Worm (Caenorhabditis elegans) whole organism, L4 larva: ENCODE measurements around the gene C47E12.9.

Source experiments
- F37D6.2 ChIP-seq: sonication (generic microtip); optimal IDR thresholded peaks from 2 replicates; lab custom pipeline; 2016; ENCODE audit warnings: mild to moderate bottlenecking, missing genetic modification characterization, missing compliant biosample characterization
- F44E2.7 ChIP-seq: fragments of 200-800 bp; sonication (Bioruptor generic); IDR thresholded peaks from 2 replicates; pipeline ENCODE4 v2.1.2; 2022; ENCODE audit warnings: missing genetic modification characterization, missing compliant biosample characterization
- R02D3.7 ChIP-seq: fragments of 150-350 bp; sonication (generic microtip); optimal IDR thresholded peaks from 3 replicates; lab custom pipeline; 2014; ENCODE audit warnings: missing biosample characterization, missing genetic modification characterization
- T20F7.1 ChIP-seq: fragments of 200-800 bp; sonication (Bioruptor generic); optimal IDR thresholded peaks from 2 replicates; lab custom pipeline; 2018; ENCODE audit warnings: mild to moderate bottlenecking, missing genetic modification characterization, missing compliant biosample characterization
- T26A8.4 ChIP-seq: fragments of 200-800 bp; sonication (Bioruptor generic); IDR thresholded peaks from 2 replicates; pipeline ENCODE4 v1.3.6; 2022; ENCODE audit warnings: missing genetic modification characterization, missing compliant biosample characterization
- ZK337.2 ChIP-seq: fragments of 200-800 bp; sonication (Bioruptor generic); IDR thresholded peaks from 2 replicates; pipeline ENCODE4 v1.3.6; 2022; ENCODE audit warnings: missing genetic modification reagents, missing genetic modification characterization, missing compliant biosample characterization
- ZK546.5 ChIP-seq, 2 experiments: sonication (generic microtip); optimal IDR thresholded peaks; 2 replicates each; lab custom pipeline; 2017; ENCODE audit warnings: missing biosample characterization in 2 of 2, missing genetic modification characterization in 2 of 2
- aha-1 ChIP-seq: fragments of 150-350 bp; peaks from one replicate; lab custom pipeline; 2014; ENCODE audit warnings: missing biosample characterization, missing genetic modification characterization
- ama-1 ChIP-seq: fragments of 150-350 bp; optimal IDR thresholded peaks from 2 replicates; lab custom pipeline; 2014; ENCODE audit warnings: inconsistent platforms, mixed read lengths
- ceh-82 ChIP-seq: sonication (generic microtip); optimal IDR thresholded peaks from 2 replicates; lab custom pipeline; 2017; ENCODE audit warnings: missing biosample characterization, missing genetic modification characterization
- ctbp-1 ChIP-seq: fragments of 200-800 bp; sonication (Bioruptor generic); IDR thresholded peaks from 2 replicates; pipeline ENCODE4 v1.3.6; 2022; ENCODE audit warnings: missing genetic modification reagents, missing genetic modification characterization, missing compliant biosample characterization
- duxl-1 ChIP-seq: sonication (generic microtip); optimal IDR thresholded peaks from 2 replicates; lab custom pipeline; 2016; ENCODE audit warnings: mild to moderate bottlenecking, missing genetic modification characterization, moderate library complexity, missing compliant biosample characterization; ENCODE audit not compliant: poor library complexity
- dve-1 ChIP-seq: sonication (generic microtip); optimal IDR thresholded peaks from 2 replicates; lab custom pipeline; 2017; ENCODE audit warnings: antibody characterized with exemption, mild to moderate bottlenecking, missing genetic modification characterization, missing compliant biosample characterization; ENCODE audit not compliant: insufficient read depth
- egl-43 ChIP-seq: fragments of 200-800 bp; sonication (Bioruptor generic); IDR thresholded peaks from 2 replicates; pipeline ENCODE4 v1.3.6; 2022; ENCODE audit warnings: missing genetic modification reagents, missing genetic modification characterization, missing compliant biosample characterization
- hlh-11 ChIP-seq: fragments of 200-800 bp; sonication (Bioruptor generic); optimal IDR thresholded peaks from 2 replicates; lab custom pipeline; 2018; ENCODE audit warnings: mild to moderate bottlenecking, missing genetic modification characterization, missing compliant biosample characterization
- hlh-30 ChIP-seq: sonication (generic microtip); optimal IDR thresholded peaks from 2 replicates; lab custom pipeline; 2017; ENCODE audit warnings: antibody characterized with exemption, mild to moderate bottlenecking, missing genetic modification characterization, missing compliant biosample characterization; ENCODE audit not compliant: insufficient read depth
- hmg-1.1 ChIP-seq: fragments of 200-800 bp; sonication (Bioruptor generic); IDR thresholded peaks from 2 replicates; pipeline ENCODE4 v1.3.6; 2022; ENCODE audit warnings: missing genetic modification reagents, missing genetic modification characterization, missing compliant biosample characterization
- jun-1 ChIP-seq: fragments of 150-350 bp; optimal IDR thresholded peaks from 2 replicates; lab custom pipeline; 2014; ENCODE audit warnings: missing biosample characterization, missing genetic modification reagents, missing genetic modification characterization
- madf-9 ChIP-seq: fragments of 200-800 bp; sonication (Bioruptor generic); conservative IDR thresholded peaks from 2 replicates; pipeline ENCODE4 v1.3.6; 2022; ENCODE audit warnings: missing genetic modification reagents, missing genetic modification characterization, missing compliant biosample characterization
- mdl-1 ChIP-seq, 2 experiments: fragments of 150-350 bp in 1 of 2; sonication (generic microtip) in 1 of 2; optimal IDR thresholded peaks; 2 replicates each; lab custom pipeline; 2014 to 2017; ENCODE audit warnings: missing biosample characterization in 2 of 2, missing genetic modification characterization in 2 of 2
- mxl-2 ChIP-seq: fragments of 200-800 bp; sonication (Bioruptor generic); conservative IDR thresholded peaks from 2 replicates; pipeline ENCODE4 v1.3.6; 2022; ENCODE audit warnings: missing genetic modification reagents, missing genetic modification characterization, missing compliant biosample characterization
- mxl-3 ChIP-seq: fragments of 200-800 bp; sonication (Bioruptor generic); optimal IDR thresholded peaks from 2 replicates; lab custom pipeline; 2018; ENCODE audit warnings: mild to moderate bottlenecking, missing genetic modification characterization, missing compliant biosample characterization
- nhr-11 ChIP-seq: fragments of 150-350 bp; optimal IDR thresholded peaks from 2 replicates; lab custom pipeline; 2014; ENCODE audit warnings: missing biosample characterization, missing genetic modification characterization
- nhr-48 ChIP-seq: sonication (generic microtip); optimal IDR thresholded peaks from 2 replicates; lab custom pipeline; 2016; ENCODE audit warnings: mild to moderate bottlenecking, missing genetic modification characterization, missing compliant biosample characterization
- nhr-6 ChIP-seq: fragments of 150-350 bp; optimal IDR thresholded peaks from 2 replicates; lab custom pipeline; 2014; ENCODE audit warnings: missing biosample characterization, missing genetic modification characterization
- php-3 ChIP-seq: fragments of 200-800 bp; sonication (Bioruptor generic); IDR thresholded peaks from 2 replicates; pipeline ENCODE4 v1.3.6; 2022; ENCODE audit warnings: missing genetic modification reagents, missing genetic modification characterization, missing compliant biosample characterization
- rbr-2 ChIP-seq: sonication (generic microtip); optimal IDR thresholded peaks from 2 replicates; lab custom pipeline; 2016; ENCODE audit warnings: missing genotype, missing genetic modification characterization, missing compliant biosample characterization
- skn-1 ChIP-seq: fragments of 150-350 bp; optimal IDR thresholded peaks from 2 replicates; lab custom pipeline; 2014; ENCODE audit warnings: missing biosample characterization, missing genetic modification characterization
- snpc-1.2 ChIP-seq: fragments of 200-800 bp; sonication (Bioruptor generic); IDR thresholded peaks from 2 replicates; pipeline ENCODE4 v1.3.6; 2022; ENCODE audit warnings: missing genetic modification reagents, missing genetic modification characterization, missing compliant biosample characterization
- spr-1 ChIP-seq: sonication (generic microtip); optimal IDR thresholded peaks from 2 replicates; lab custom pipeline; 2016; ENCODE audit warnings: mild to moderate bottlenecking, missing genetic modification characterization, missing compliant biosample characterization
- unc-130 ChIP-seq: sonication (generic microtip); optimal IDR thresholded peaks from 2 replicates; lab custom pipeline; 2016; ENCODE audit warnings: missing genetic modification reagents, missing genetic modification characterization, missing compliant biosample characterization
- unc-62 ChIP-seq, 3 experiments: fragments of 150-350 bp in 1 of 3; sonication (generic microtip); optimal IDR thresholded peaks in 2 of 3; peaks in 1 of 3; 1 replicate in 1 of 3; 2 replicates in 2 of 3; lab custom pipeline; 2014 to 2017; ENCODE audit warnings: missing biosample characterization in 3 of 3, missing genetic modification characterization in 3 of 3, missing genetic modification reagents in 3 of 3, missing genotype in 1 of 3
- vab-7 ChIP-seq: fragments of 200-800 bp; sonication (Bioruptor generic); IDR thresholded peaks from 2 replicates; pipeline ENCODE4 v1.3.6; 2022; ENCODE audit warnings: missing genetic modification reagents, missing genetic modification characterization, missing compliant biosample characterization
- zip-11 ChIP-seq: fragments of 200-800 bp; sonication (Bioruptor generic); IDR thresholded peaks from 2 replicates; pipeline ENCODE4 v1.3.6; 2022; ENCODE audit warnings: missing genetic modification characterization, missing compliant biosample characterization
- ztf-7 ChIP-seq: fragments of 150-350 bp; optimal IDR thresholded peaks from 2 replicates; lab custom pipeline; 2014; ENCODE audit warnings: missing biosample characterization, missing genetic modification characterization

C47E12.9 gene

DNA sequence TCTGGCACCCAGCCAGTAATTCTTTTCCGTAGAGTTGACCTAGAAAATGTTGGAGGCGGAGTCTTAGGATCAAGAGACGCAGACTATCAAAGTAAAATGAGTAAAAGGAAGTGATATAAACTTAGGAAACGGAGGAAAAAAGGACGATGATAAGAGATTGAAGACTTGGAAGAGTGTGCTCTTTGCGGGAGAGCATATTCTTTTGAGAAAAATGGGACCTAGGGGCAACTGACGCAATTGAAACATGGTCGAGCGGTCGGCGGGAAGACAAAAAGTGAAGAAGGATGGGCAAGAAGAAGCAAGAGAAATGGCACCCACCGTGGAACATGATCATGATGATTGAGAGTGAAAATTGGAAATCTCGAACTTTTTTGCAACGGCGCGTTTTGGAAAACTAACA is 26.5 kb upstream of the C47E12.9 start:
- TF ChIP-seq mxl-3 (GFP tag; lab: Kevin White, UChicago) (no peak), mdl-1 (tag; optimal IDR thresholded peaks at IDR 0.05; lab: Kevin White, UChicago) (no peak), duxl-1 (no peak), F37D6.2 (tag; lab: Kevin White, UChicago) (no peak), unc-62 (GFP tag; optimal IDR thresholded peaks at IDR 0.05 in 1 of 2; lab: Kevin White, UChicago) (peak in 1 of 2 experiments; percentile 86), unc-62 (tag; optimal IDR thresholded peaks at IDR 0.05; lab: Kevin White, UChicago) (no peak), hlh-11 (peak; percentile 34), T20F7.1 (GFP tag; lab: Kevin White, UChicago) (no peak), nhr-11 (tag; lab: Kevin White, UChicago) (peak; percentile 53), spr-1 (tag; lab: Kevin White, UChicago) (no peak)
- TF ChIP-seq, all 104 proteins: peak for 3

DNA sequence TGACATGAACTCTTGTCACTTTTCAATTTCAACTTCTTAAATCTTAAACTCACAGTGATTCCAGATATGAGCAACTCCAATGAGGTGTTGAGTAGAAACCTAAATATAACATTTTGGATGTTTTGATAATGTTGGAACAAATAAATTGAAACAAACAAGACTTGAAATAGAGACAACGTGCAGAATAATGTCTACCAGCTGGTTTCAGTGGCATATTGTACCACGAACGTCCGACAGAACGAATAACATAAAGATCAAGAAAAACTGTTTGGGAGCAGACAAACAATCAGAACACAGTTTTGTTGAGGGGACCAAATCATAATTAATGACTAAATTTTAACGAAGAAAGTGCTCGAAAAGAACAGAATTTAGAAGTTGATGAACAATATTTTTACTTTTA is 21.2 kb upstream of the C47E12.9 start, which contains the start of gene gon-1:
gon-1 (minus strand) TSS at position 101 of the 400 bp plus-strand sequence.
- TF ChIP-seq aha-1 (tag; lab: Kevin White, UChicago) (no peak), ceh-82 (tag; lab: Kevin White, UChicago) (no peak), skn-1 (tag; lab: Kevin White, UChicago) (no peak), ctbp-1 (GFP tag; lab: Robert Waterston, UW) (no peak), php-3 (GFP tag; lab: Robert Waterston, UW) (no peak), nhr-6 (tag; lab: Kevin White, UChicago) (no peak)

DNA sequence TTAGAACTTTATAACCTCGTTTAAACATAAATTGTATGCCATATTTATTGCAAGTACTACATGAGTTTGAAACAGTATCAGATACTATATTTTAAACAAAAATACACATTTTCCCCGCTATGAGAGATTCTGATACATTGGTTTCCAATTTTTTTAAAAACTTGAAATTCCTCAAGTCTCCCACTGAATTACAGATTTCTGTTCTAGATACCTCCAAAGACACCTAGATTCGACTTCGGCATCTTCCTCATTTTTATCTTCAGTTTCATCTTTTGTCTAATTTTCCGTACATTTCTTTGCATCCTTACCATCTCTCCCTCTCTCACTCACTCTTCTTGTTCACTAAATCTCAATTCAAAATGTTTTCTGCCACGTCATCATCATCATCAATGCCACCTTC is 10.5 kb upstream of the C47E12.9 start, which contains the start of gene T13H10.2:
T13H10.2 (plus strand) TSS at position 301 of the 400 bp plus-strand sequence.
- TF ChIP-seq snpc-1.2 (GFP tag; lab: Robert Waterston, UW) = no peak
- TF ChIP-seq skn-1 (tag; lab: Kevin White, UChicago) = no peak
- no peak for TF ChIP-seq rbr-2
- TF ChIP-seq hmg-1.1 (GFP tag; lab: Robert Waterston, UW) = no peak
- no peak for TF ChIP-seq ZK546.5 (tag; optimal IDR thresholded peaks at IDR 0.05; lab: Kevin White, UChicago)
- no peak for TF ChIP-seq F44E2.7 (GFP tag; lab: Robert Waterston, UW)
- TF ChIP-seq nhr-48 (tag; lab: Kevin White, UChicago) = no peak
- no peak for TF ChIP-seq ztf-7
- no peak for TF ChIP-seq vab-7 (GFP tag; lab: Robert Waterston, UW)

DNA sequence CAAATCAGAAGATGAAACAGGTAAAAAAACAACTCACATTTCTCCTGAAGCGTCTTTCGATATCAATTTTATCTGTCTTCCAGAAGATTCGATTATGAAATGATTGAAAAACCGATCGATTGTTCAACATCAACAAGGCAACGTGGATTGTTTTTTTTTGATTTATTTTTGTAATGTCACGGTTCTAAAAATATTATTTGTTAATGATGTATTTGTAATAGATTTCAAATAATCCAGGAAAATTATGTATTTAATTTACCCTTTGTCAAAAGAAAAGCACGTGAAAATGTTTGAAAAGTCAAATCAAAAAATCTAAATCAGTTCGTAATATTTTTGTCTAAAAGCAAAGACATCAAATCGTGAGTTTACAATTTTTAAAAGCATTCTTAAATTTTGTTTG is 5.4 kb upstream of the C47E12.9 start, which contains the start of the genes kin-5 and C47E12.11:
kin-5 (minus strand) TSS at position 101 of the 400 bp plus-strand sequence.
C47E12.11 (plus strand) TSS at position 320 of the 400 bp plus-strand sequence.
- TF ChIP-seq mxl-2 (GFP tag; lab: Robert Waterston, UW) (no peak), zip-11 (GFP tag; lab: Robert Waterston, UW) (no peak), dve-1 (tag; lab: Kevin White, UChicago) (no peak), madf-9 (no peak), rbr-2 (no peak), T20F7.1 (GFP tag; lab: Kevin White, UChicago) (no peak), unc-130 (no peak), T26A8.4 (GFP tag; lab: Robert Waterston, UW) (no peak), egl-43 (GFP tag; lab: Robert Waterston, UW) (no peak), ama-1 (lab: Kevin White, UChicago) (no peak), skn-1 (tag; lab: Kevin White, UChicago) (no peak), jun-1 (tag; lab: Kevin White, UChicago) (no peak)

DNA sequence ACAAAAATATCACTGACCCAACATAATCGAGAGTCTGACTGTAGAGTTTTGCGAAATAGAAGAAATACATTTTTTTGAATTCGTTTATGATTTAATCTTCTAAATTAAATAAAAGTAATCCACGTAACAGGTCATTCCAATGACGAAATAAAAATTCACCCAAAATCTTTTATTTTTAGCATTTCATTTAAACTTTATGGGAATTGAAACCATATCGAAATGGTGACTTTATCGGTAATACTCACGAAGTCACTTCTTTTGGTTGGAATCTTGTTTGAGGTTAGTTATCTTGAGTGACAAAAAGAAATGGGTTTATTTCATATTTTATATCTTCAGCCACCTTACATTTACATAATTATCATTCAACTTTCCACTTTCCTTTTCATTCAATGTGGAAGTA is 1.9 kb upstream of the C47E12.9 start, which contains the start of the genes C47E12.12 and C47E12.10:
C47E12.12 (minus strand) TSS at position 101 of the 400 bp plus-strand sequence.
C47E12.10 (plus strand) TSS at position 172 of the 400 bp plus-strand sequence.
- no peak for TF ChIP-seq ZK337.2 (GFP tag; lab: Robert Waterston, UW)
- TF ChIP-seq ceh-82 (tag; lab: Kevin White, UChicago) = no peak
- no peak for TF ChIP-seq jun-1 (tag; lab: Kevin White, UChicago)
- TF ChIP-seq hlh-30 (tag; lab: Kevin White, UChicago) = no peak
- TF ChIP-seq R02D3.7 = no peak
- no peak for TF ChIP-seq dve-1 (tag; lab: Kevin White, UChicago)
- no peak for TF ChIP-seq rbr-2
